Fruit fly (Drosophila melanogaster) whole organism, embryonic: ENCODE measurements around the gene Argl.

ENCODE experiments used
- Ada2b ChIP-seq: fragments of 200-800 bp; sonication (Bioruptor generic); IDR thresholded peaks from 2 replicates; pipeline ENCODE4 v1.3.6; 2022; ENCODE audit warnings: missing biosample characterization, missing genetic modification characterization
- CG1024 ChIP-seq: fragments of 200-800 bp; sonication (Bioruptor generic); IDR thresholded peaks from 2 replicates; pipeline ENCODE4 v1.3.6; 2022; ENCODE audit warnings: missing biosample characterization, missing genetic modification characterization
- CG10543 ChIP-seq: fragments of 200-800 bp; sonication (Bioruptor generic); optimal IDR thresholded peaks from 3 replicates; lab custom pipeline; 2017; ENCODE audit warnings: missing biosample characterization, mild to moderate bottlenecking, missing genetic modification characterization, moderate library complexity
- CG10654 ChIP-seq: fragments of 200-800 bp; sonication (Bioruptor generic); optimal IDR thresholded peaks from 2 replicates; lab custom pipeline; 2016; ENCODE audit warnings: missing biosample characterization, missing genetic modification characterization
- CG10979 ChIP-seq: fragments of 200-800 bp; sonication (Bioruptor generic); optimal IDR thresholded peaks from 2 replicates; lab custom pipeline; 2018; ENCODE audit warnings: missing biosample characterization, mild to moderate bottlenecking, missing genetic modification characterization, moderate library complexity
- CG13624 ChIP-seq: fragments of 200-800 bp; sonication (Bioruptor generic); optimal IDR thresholded peaks from 2 replicates; lab custom pipeline; 2016; ENCODE audit warnings: missing biosample characterization, missing genetic modification characterization
- CG14014 ChIP-seq: fragments of 200-800 bp; sonication (Bioruptor generic); IDR thresholded peaks from 2 replicates; pipeline ENCODE4 v1.3.6; 2022; ENCODE audit warnings: missing biosample characterization, missing genetic modification characterization
- CG17359 ChIP-seq: fragments of 200-800 bp; sonication (Bioruptor generic); optimal IDR thresholded peaks from 3 replicates; lab custom pipeline; 2018; ENCODE audit warnings: missing biosample characterization, mild to moderate bottlenecking, missing genetic modification characterization, moderate library complexity
- CG2678 ChIP-seq: fragments of 200-800 bp; sonication (Bioruptor generic); optimal IDR thresholded peaks from 3 replicates; lab custom pipeline; 2019; ENCODE audit warnings: missing biosample characterization, mild to moderate bottlenecking, missing genetic modification characterization, moderate library complexity
- CG32767 ChIP-seq: fragments of 200-800 bp; sonication (Bioruptor generic); IDR thresholded peaks from 2 replicates; pipeline ENCODE4 v1.3.6; 2022; ENCODE audit warnings: missing biosample characterization, missing genetic modification characterization
- CG33213 ChIP-seq: fragments of 200-800 bp; sonication (Bioruptor generic); optimal IDR thresholded peaks from 3 replicates; lab custom pipeline; 2016; ENCODE audit warnings: missing biosample characterization, missing genetic modification characterization
- CG34422 ChIP-seq: fragments of 200-800 bp; sonication (Bioruptor generic); IDR thresholded peaks from 3 replicates; pipeline ENCODE4 v1.3.6; 2022; ENCODE audit warnings: missing biosample characterization, missing genetic modification characterization
- CG42726 ChIP-seq: fragments of 200-800 bp; sonication (Bioruptor generic); IDR thresholded peaks from 2 replicates; pipeline ENCODE4 v1.3.6; 2022; ENCODE audit warnings: missing biosample characterization, missing genetic modification characterization; ENCODE audit not compliant: partially characterized antibody
- CG7786 ChIP-seq: fragments of 200-800 bp; sonication (Bioruptor generic); optimal IDR thresholded peaks from 2 replicates; lab custom pipeline; 2016; ENCODE audit warnings: missing biosample characterization, missing genetic modification characterization
- CG7839 ChIP-seq: fragments of 200-800 bp; sonication (Bioruptor generic); optimal IDR thresholded peaks from 3 replicates; lab custom pipeline; 2018; ENCODE audit warnings: missing biosample characterization, mild to moderate bottlenecking, missing genetic modification characterization, moderate library complexity
- CHES-1-like ChIP-seq: fragments of 200-800 bp; sonication (Bioruptor generic); optimal IDR thresholded peaks from 2 replicates; lab custom pipeline; 2016; ENCODE audit warnings: missing biosample characterization, missing genetic modification characterization
- CTCF ChIP-seq: fragments of 200-800 bp; sonication (Bioruptor generic); optimal IDR thresholded peaks from 2 replicates; lab custom pipeline; 2017; ENCODE audit warnings: missing biosample characterization, mild to moderate bottlenecking, missing genetic modification characterization, moderate library complexity
- Camta ChIP-seq: fragments of 200-800 bp; sonication (Bioruptor generic); optimal IDR thresholded peaks from 2 replicates; lab custom pipeline; 2016; ENCODE audit warnings: missing biosample characterization, missing genetic modification characterization
- CkIIα-i1 ChIP-seq: fragments of 200-800 bp; sonication (Bioruptor generic); IDR thresholded peaks from 2 replicates; pipeline ENCODE4 v1.3.6; 2022; ENCODE audit warnings: missing biosample characterization, missing genetic modification characterization
- D19A ChIP-seq: fragments of 200-800 bp; optimal IDR thresholded peaks from 3 replicates; lab custom pipeline; 2019; ENCODE audit warnings: missing biosample characterization, mild to moderate bottlenecking, missing genetic modification characterization, moderate library complexity
- Dll ChIP-seq: fragments of 200-800 bp; sonication (Bioruptor generic); IDR thresholded peaks from 4 replicates; pipeline ENCODE4 v1.3.6; 2022; ENCODE audit warnings: missing biosample characterization, missing genetic modification characterization; ENCODE audit not compliant: partially characterized antibody
- Elba2 ChIP-seq: fragments of 200-800 bp; sonication (Bioruptor generic); optimal IDR thresholded peaks from 3 replicates; lab custom pipeline; 2016; ENCODE audit warnings: missing biosample characterization, missing genetic modification characterization
- HmgD ChIP-seq: fragments of 200-800 bp; sonication (Bioruptor generic); optimal IDR thresholded peaks from 3 replicates; lab custom pipeline; 2016; ENCODE audit warnings: missing biosample characterization, missing genetic modification characterization
- Hr78 ChIP-seq, 2 experiments: fragments of 200-800 bp in 1 of 2; fragments of >200 bp in 1 of 2; sonication (Bioruptor generic) in 1 of 2; optimal IDR thresholded peaks; 2 replicates each; lab custom pipeline; 2017 to 2019; ENCODE audit warnings: missing biosample characterization in 2 of 2, missing genetic modification characterization in 2 of 2, mild to moderate bottlenecking in 1 of 2, moderate library complexity in 1 of 2
- MESR4 ChIP-seq: fragments of 200-800 bp; sonication (Bioruptor generic); optimal IDR thresholded peaks from 2 replicates; lab custom pipeline; 2018; ENCODE audit warnings: missing biosample characterization, mild to moderate bottlenecking, missing genetic modification characterization, moderate library complexity
- Neu2 ChIP-seq: fragments of 200-800 bp; sonication (Bioruptor generic); optimal IDR thresholded peaks from 3 replicates; lab custom pipeline; 2016; ENCODE audit warnings: missing biosample characterization, missing genetic modification characterization, borderline replicate concordance
- Ptx1 ChIP-seq: fragments of 200-800 bp; sonication (Bioruptor generic); IDR thresholded peaks from 2 replicates; pipeline ENCODE4 v1.3.6; 2022; ENCODE audit warnings: missing biosample characterization, missing genetic modification characterization
- Stat92E ChIP-seq, 3 experiments: fragments of >200 bp in 2 of 3; fragments of 200-800 bp in 1 of 3; sonication (Bioruptor generic) in 1 of 3; optimal IDR thresholded peaks; 2 replicates each; lab custom pipeline; 2017 to 2019; ENCODE audit warnings: missing biosample characterization in 3 of 3, missing genetic modification characterization in 3 of 3, mild to moderate bottlenecking in 1 of 3, moderate library complexity in 1 of 3
- Taf1 ChIP-seq: fragments of 200-800 bp; sonication (Bioruptor generic); IDR thresholded peaks from 2 replicates; pipeline ENCODE4 v1.3.6; 2022; ENCODE audit warnings: missing biosample characterization, missing genetic modification characterization
- Tbp ChIP-seq: fragments of >200 bp; optimal IDR thresholded peaks from 2 replicates; lab custom pipeline; 2018; ENCODE audit warnings: missing biosample characterization, missing genetic modification characterization
- YL-1 ChIP-seq: fragments of 200-800 bp; sonication (Bioruptor generic); optimal IDR thresholded peaks from 3 replicates; lab custom pipeline; 2017; ENCODE audit warnings: missing biosample characterization, mild to moderate bottlenecking, missing genetic modification characterization
- ab ChIP-seq: fragments of 200-800 bp; sonication (Bioruptor generic); optimal IDR thresholded peaks from 2 replicates; lab custom pipeline; 2016; ENCODE audit warnings: missing biosample characterization, missing genetic modification characterization
- ato ChIP-seq: fragments of 200-800 bp; sonication (Bioruptor generic); IDR thresholded peaks from 2 replicates; pipeline ENCODE4 v1.3.6; 2022; ENCODE audit warnings: missing biosample characterization, missing genetic modification characterization; ENCODE audit not compliant: partially characterized antibody
- az2 ChIP-seq: fragments of 200-800 bp; sonication (Bioruptor generic); optimal IDR thresholded peaks from 3 replicates; lab custom pipeline; 2016; ENCODE audit warnings: missing biosample characterization, missing genetic modification characterization
- ci ChIP-seq: fragments of 200-800 bp; sonication (Bioruptor generic); IDR thresholded peaks from 3 replicates; pipeline ENCODE4 v1.3.6; 2022; ENCODE audit warnings: missing biosample characterization, missing genetic modification characterization
- crp ChIP-seq, 2 experiments: fragments of 200-800 bp; sonication (Bioruptor generic); optimal IDR thresholded peaks; 2 replicates in 1 of 2; 3 replicates in 1 of 2; lab custom pipeline; 2017; ENCODE audit warnings: missing biosample characterization in 2 of 2, missing genetic modification characterization in 2 of 2, mild to moderate bottlenecking in 1 of 2, moderate library complexity in 1 of 2
- danr ChIP-seq: fragments of 200-800 bp; sonication (Bioruptor generic); IDR thresholded peaks from 2 replicates; pipeline ENCODE4 v1.3.6; 2022; ENCODE audit warnings: missing biosample characterization, missing genetic modification characterization
- dysf ChIP-seq: fragments of 200-800 bp; sonication (Bioruptor generic); IDR thresholded peaks from 3 replicates; pipeline ENCODE4 v1.3.6; 2022; ENCODE audit warnings: missing biosample characterization, missing genetic modification characterization
- ems ChIP-seq: fragments of 200-800 bp; sonication (Bioruptor generic); optimal IDR thresholded peaks from 3 replicates; lab custom pipeline; 2016; ENCODE audit warnings: missing biosample characterization, missing genetic modification characterization
- exex ChIP-seq: fragments of 200-800 bp; sonication (Bioruptor generic); optimal IDR thresholded peaks from 4 replicates; lab custom pipeline; 2018; ENCODE audit warnings: missing biosample characterization, mild to moderate bottlenecking, missing genetic modification characterization, moderate library complexity
- eyg ChIP-seq: fragments of 200-800 bp; sonication (Bioruptor generic); optimal IDR thresholded peaks from 3 replicates; lab custom pipeline; 2016; ENCODE audit warnings: missing biosample characterization, missing genetic modification characterization
- gsb-n ChIP-seq: fragments of 200-800 bp; sonication (Bioruptor generic); optimal IDR thresholded peaks from 3 replicates; lab custom pipeline; 2018; ENCODE audit warnings: missing biosample characterization, mild to moderate bottlenecking, missing genetic modification characterization
- gt ChIP-seq: fragments of 200-800 bp; sonication (Bioruptor generic); IDR thresholded peaks from 2 replicates; pipeline ENCODE4 v1.3.6; 2022; ENCODE audit warnings: missing biosample characterization, missing genetic modification characterization
- insv ChIP-seq, 2 experiments: fragments of 200-800 bp; sonication (Bioruptor generic); optimal IDR thresholded peaks; 3 replicates each; lab custom pipeline; 2016 to 2018; ENCODE audit warnings: missing biosample characterization in 2 of 2, missing genetic modification characterization in 2 of 2
- kay ChIP-seq: fragments of 200-800 bp; sonication (Bioruptor generic); optimal IDR thresholded peaks from 2 replicates; lab custom pipeline; 2016; ENCODE audit warnings: missing biosample characterization, missing genetic modification characterization
- nau ChIP-seq: fragments of 200-800 bp; sonication (Bioruptor generic); optimal IDR thresholded peaks from 3 replicates; lab custom pipeline; 2017; ENCODE audit warnings: missing biosample characterization, mild to moderate bottlenecking, missing genetic modification characterization, missing genetic modification reagents
- nerfin-1 ChIP-seq: fragments of 200-800 bp; sonication (Bioruptor generic); optimal IDR thresholded peaks from 3 replicates; lab custom pipeline; 2019; ENCODE audit warnings: missing biosample characterization, mild to moderate bottlenecking, missing genetic modification characterization, moderate library complexity
- sens ChIP-seq: fragments of 200-800 bp; sonication (Bioruptor generic); peaks from one replicate; lab custom pipeline; 2016; ENCODE audit warnings: missing biosample characterization, missing genetic modification characterization
- slou ChIP-seq: fragments of 200-800 bp; sonication (Bioruptor generic); optimal IDR thresholded peaks from 3 replicates; lab custom pipeline; 2016; ENCODE audit warnings: missing biosample characterization, missing genetic modification characterization
- tin ChIP-seq: fragments of 200-800 bp; sonication (Bioruptor generic); optimal IDR thresholded peaks from 3 replicates; lab custom pipeline; 2016; ENCODE audit warnings: missing biosample characterization, missing genetic modification characterization
- yki ChIP-seq: fragments of >200 bp; optimal IDR thresholded peaks from 3 replicates; lab custom pipeline; 2018

The Argl gene

DNA sequence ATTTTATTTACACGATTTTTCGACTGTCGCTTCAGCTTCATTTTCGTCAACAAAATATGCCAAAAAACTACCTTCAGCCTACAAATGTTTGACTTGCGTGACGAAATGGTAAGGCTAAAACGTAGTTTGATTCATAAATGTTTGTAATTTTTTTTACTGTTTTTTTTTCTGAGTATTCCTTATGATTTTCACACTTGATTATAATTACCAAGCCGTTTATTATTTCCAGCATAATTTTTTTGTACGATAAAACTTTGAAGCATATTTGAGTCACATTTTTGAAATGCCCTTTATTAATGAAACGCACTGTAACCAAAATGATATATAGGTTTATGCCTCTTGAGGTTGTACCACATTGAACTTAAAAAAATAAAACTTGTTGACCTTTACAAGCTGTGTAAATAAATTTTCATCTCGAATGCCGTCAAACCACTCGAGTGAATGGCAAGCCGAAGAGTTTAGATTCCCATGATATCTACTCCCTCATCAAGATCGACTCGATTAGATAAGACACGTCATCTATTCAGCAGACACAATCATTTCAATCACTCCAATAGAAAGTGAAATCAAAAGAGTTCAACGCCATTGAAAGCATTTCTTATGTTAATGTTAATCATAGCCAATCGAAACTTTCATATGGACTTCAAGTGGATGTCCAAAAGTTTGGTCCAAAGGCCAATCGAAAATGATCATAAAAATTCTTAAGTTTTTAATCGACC is 40.8 kb upstream of the Argl start (continued):
- TF ChIP-seq CG42726 (no peak), sens (GFP tag; lab: Kevin White, UChicago) (peak; percentile 92), gsb-n (no peak), slou (GFP tag; lab: Kevin White, UChicago) (no peak), CG13624 (peak; percentile 76), MESR4 (GFP tag; lab: Kevin White, UChicago) (no peak), CG7839 (peak; percentile 71), crp (GFP tag; optimal IDR thresholded peaks at IDR 0.05; lab: Kevin White, UChicago) (no peak), CG7786 (peak; percentile 11), CG10979 (tag; lab: Kevin White, UChicago) (peak; percentile 1), CG10543 (peak; percentile 2), Tbp (GFP tag; lab: Kevin White, UChicago) (no peak), CG1024 (GFP tag; lab: Robert Waterston, UW) (no peak), ci (GFP tag; lab: Robert Waterston, UW) (peak; percentile 62; the same call in 1 of the 3 replicates), CG33213 (GFP tag; lab: Kevin White, UChicago) (no peak), CG17359 (tag; lab: Kevin White, UChicago) (peak; percentile 70), D19A (tag; lab: Kevin White, UChicago) (peak; percentile 1), CkIIα-i1 (GFP tag; lab: Robert Waterston, UW) (no peak), Elba2 (GFP tag; lab: Kevin White, UChicago) (no peak), Taf1 (no peak), ab (GFP tag; lab: Kevin White, UChicago) (no peak), CG2678 (tag; lab: Kevin White, UChicago) (peak; percentile 78), CG34422 (GFP tag; lab: Robert Waterston, UW) (no peak), YL-1 (GFP tag; lab: Kevin White, UChicago) (no peak), CG32767 (GFP tag; lab: Robert Waterston, UW) (0 out of 2 replicates have a peak, but pooled peaks have one; percentile 27), CHES-1-like (peak; percentile 6), danr (GFP tag; lab: Robert Waterston, UW) (no peak), Hr78 (GFP tag; optimal IDR thresholded peaks at IDR 0.05; lab: Kevin White, UChicago) (peak in 1 of 2 experiments; percentile 67), Stat92E (GFP tag; optimal IDR thresholded peaks at IDR 0.05; lab: Kevin White, UChicago) (no peak), CG10654 (GFP tag; lab: Kevin White, UChicago) (peak; percentile 4), Dll (GFP tag; lab: Robert Waterston, UW) (no peak), Ada2b (no peak), gt (GFP tag; lab: Robert Waterston, UW) (no peak), az2 (GFP tag; lab: Kevin White, UChicago) (peak; percentile 31), insv (GFP tag; optimal IDR thresholded peaks at IDR 0.05; lab: Kevin White, UChicago) (no peak), dysf (peak; percentile 80), CTCF (GFP tag; lab: Kevin White, UChicago) (no peak), Camta (no peak), kay (peak; percentile 19), tin (GFP tag; lab: Kevin White, UChicago) (peak; percentile 5), ato (GFP tag; lab: Robert Waterston, UW) (no peak), yki (lab: Kevin White, UChicago) (no peak), exex (tag; lab: Kevin White, UChicago) (no peak), ems (GFP tag; lab: Kevin White, UChicago) (peak; percentile 21), Neu2 (GFP tag; lab: Kevin White, UChicago) (no peak), eyg (GFP tag; lab: Kevin White, UChicago) (no peak), nerfin-1 (peak; percentile 24), HmgD (GFP tag; lab: Kevin White, UChicago) (no peak), Ptx1 (GFP tag; lab: Robert Waterston, UW) (peak; percentile 62), nau (GFP tag; lab: Kevin White, UChicago) (no peak), CG14014 (GFP tag; lab: Robert Waterston, UW) (peak; percentile 52; the same call in 1 of the 2 replicates)
